Worm (Caenorhabditis elegans): Measurements from ENCODE around the gene F47B10.5.

The F47B10.5 gene

ce11 chrX:10900079-10900724 lies 9.8 kb upstream of the F47B10.5 start, which contains the start of gene suca-1 (continued):
- no peak for TF ChIP-seq F10B5.3 (tag; optimal IDR thresholded peaks at IDR 0.05)
- TF ChIP-seq mxl-3 (GFP tag; optimal IDR thresholded peaks at IDR 0.05) = peak; percentile 92

DNA sequence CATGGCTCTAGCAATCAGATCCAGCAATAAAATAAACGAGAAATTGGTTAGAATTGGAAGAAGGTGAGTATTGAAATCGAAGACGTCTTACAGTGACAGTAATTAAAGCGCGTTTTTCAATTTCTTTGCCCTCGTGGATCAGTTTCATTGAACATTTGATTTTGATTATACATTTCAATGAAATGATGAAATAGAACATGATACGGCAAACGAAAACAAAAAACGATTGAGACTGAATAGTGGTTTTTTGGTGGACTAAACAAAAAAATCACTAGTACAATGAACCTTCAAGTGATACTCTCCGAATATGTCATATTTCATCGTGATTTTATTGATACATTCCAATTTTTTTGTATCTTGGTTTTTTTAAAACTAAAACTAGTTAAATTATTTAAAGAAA lies 6.1 kb upstream of the F47B10.5 start, which contains the start of gene haly-1:
Gene haly-1 (minus strand): TSS at position 101 of the 400 bp plus-strand sequence.
- TF ChIP-seq nhr-25 (tag; optimal IDR thresholded peaks at IDR 0.05; ENCODE audit: borderline replicate concordance, insufficient read depth) (no peak), F37D6.2 (tag; optimal IDR thresholded peaks at IDR 0.05) (no peak), lin-38 (GFP tag; IDR thresholded peaks at IDR 0.05) (no peak)

- TF ChIP-seq hlh-30 (tag; optimal IDR thresholded peaks at IDR 0.05; ENCODE audit: insufficient read depth) = no peak
- no peak for TF ChIP-seq mep-1 (tag; optimal IDR thresholded peaks at IDR 0.05)
- TF ChIP-seq cey-2 (tag; optimal IDR thresholded peaks at IDR 0.05; ENCODE audit: borderline replicate concordance, insufficient read depth) = no peak
- no peak for TF ChIP-seq unc-130 (GFP tag; optimal IDR thresholded peaks at IDR 0.05)
- no peak for TF ChIP-seq daf-16 (GFP tag; optimal IDR thresholded peaks at IDR 0.05)
- TF ChIP-seq daf-16 (tag; optimal IDR thresholded peaks at IDR 0.05) = no peak
- TF ChIP-seq hlh-11 (tag; optimal IDR thresholded peaks at IDR 0.05) = no peak
- no peak for TF ChIP-seq F37D6.2 (tag; optimal IDR thresholded peaks at IDR 0.05)
- TF ChIP-seq mdt-29 (GFP tag; IDR thresholded peaks at IDR 0.05) = no peak
- no peak for TF ChIP-seq madf-9 (GFP tag; conservative IDR thresholded peaks at IDR 0.05)
- no peak for TF ChIP-seq nhr-10 (tag; optimal IDR thresholded peaks at IDR 0.05)
Measured at ce11 chrX:10891890-10892289, 1.5 kb upstream of the F47B10.5 start, which contains the start of gene F47B10.3. Gene F47B10.3, plus strand, starts transcription at chrX:10892190.

DNA sequence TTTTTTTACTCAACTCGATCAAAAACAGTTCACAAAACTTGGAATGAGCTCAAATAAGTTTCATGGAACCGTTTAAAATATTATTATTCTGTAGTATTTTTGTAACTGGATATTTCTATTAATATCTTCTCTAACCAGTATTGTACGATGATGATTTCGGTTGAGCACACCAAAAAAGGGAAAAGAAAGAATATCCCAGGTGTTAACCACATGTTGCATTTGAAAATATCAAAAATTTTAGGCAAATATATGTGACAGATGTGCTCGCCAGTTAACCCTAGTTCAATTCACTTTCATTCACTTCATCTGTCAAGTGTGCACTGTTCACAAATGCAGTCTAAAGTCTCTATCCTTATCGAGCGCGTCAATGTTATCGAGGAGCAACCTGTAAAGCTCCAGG lies 609 bp upstream of the F47B10.5 start, which contains the start of gene F47B10.4:
Gene F47B10.4 (plus strand): TSS at position 301 of the 400 bp plus-strand sequence.
- TF ChIP-seq fkh-10 (GFP tag; optimal IDR thresholded peaks at IDR 0.05) (no peak), nhr-25 (tag; optimal IDR thresholded peaks at IDR 0.05; ENCODE audit: borderline replicate concordance, insufficient read depth) (no peak), nhr-102 (tag; optimal IDR thresholded peaks at IDR 0.05) (no peak), jun-1 (tag; optimal IDR thresholded peaks at IDR 0.05) (no peak), lin-1 (GFP tag; IDR thresholded peaks at IDR 0.05) (no peak), hmg-1.1 (GFP tag; IDR thresholded peaks at IDR 0.05) (no peak), ctbp-1 (GFP tag; IDR thresholded peaks at IDR 0.05) (no peak), unc-130 (GFP tag; optimal IDR thresholded peaks at IDR 0.05) (no peak), lin-29 (GFP tag; IDR thresholded peaks at IDR 0.05) (no peak), nhr-11 (tag; optimal IDR thresholded peaks at IDR 0.05) (no peak), ceh-62 (tag; optimal IDR thresholded peaks at IDR 0.05) (no peak), php-3 (GFP tag; IDR thresholded peaks at IDR 0.05) (no peak), ceh-28 (tag; optimal IDR thresholded peaks at IDR 0.05) (no peak), zfp-2 (tag; optimal IDR thresholded peaks at IDR 0.05) (no peak), lsy-2 (tag; optimal IDR thresholded peaks at IDR 0.05) (no peak), D1046.2 (GFP tag; IDR thresholded peaks at IDR 0.05) (no peak), aha-1 (tag) (no peak), ceh-20 (GFP tag; IDR thresholded peaks at IDR 0.05) (no peak)

DNA sequence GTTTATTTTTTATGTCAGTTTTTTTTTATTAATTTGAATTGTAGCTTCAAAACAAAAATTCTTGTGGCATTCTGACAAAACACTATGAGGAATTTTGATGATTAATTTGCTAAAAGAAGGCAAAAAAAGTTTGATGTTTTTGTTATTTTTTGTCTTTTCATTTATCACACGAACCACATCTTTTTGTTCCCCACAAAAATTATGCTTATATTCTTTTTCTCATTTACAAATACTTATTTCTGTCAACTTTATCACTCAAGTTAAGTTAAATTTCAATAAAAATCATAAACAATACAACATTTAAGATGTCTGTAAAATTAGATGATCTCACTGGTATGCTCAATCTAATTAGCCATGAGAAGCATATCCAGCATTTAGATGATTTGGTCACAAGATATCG lies 2.2 kb downstream of the F47B10.5 start, which contains the start of gene F47B10.6:
Gene F47B10.6 (plus strand): TSS at position 301 of the 400 bp plus-strand sequence.
- TF ChIP-seq mep-1 (tag; optimal IDR thresholded peaks at IDR 0.05) (no peak), mdt-29 (GFP tag; IDR thresholded peaks at IDR 0.05) (no peak), nhr-48 (tag; optimal IDR thresholded peaks at IDR 0.05) (no peak), zag-1 (tag; optimal IDR thresholded peaks at IDR 0.05) (no peak), rbr-2 (tag; optimal IDR thresholded peaks at IDR 0.05) (no peak), dmd-9 (GFP tag; IDR thresholded peaks at IDR 0.05) (no peak), skn-1 (tag; optimal IDR thresholded peaks at IDR 0.05) (no peak), ztf-7 (tag; optimal IDR thresholded peaks at IDR 0.05) (no peak), madf-9 (GFP tag; conservative IDR thresholded peaks at IDR 0.05) (no peak), zip-11 (GFP tag; IDR thresholded peaks at IDR 0.05) (no peak), dmd-8 (GFP tag; IDR thresholded peaks at IDR 0.05) (no peak), unc-62 (GFP tag; optimal IDR thresholded peaks at IDR 0.05 in 1 of 2) (no peak), unc-62 (tag; optimal IDR thresholded peaks at IDR 0.05) (no peak), ctbp-1 (GFP tag; IDR thresholded peaks at IDR 0.05) (no peak), daf-12 (tag; optimal IDR thresholded peaks at IDR 0.05) (no peak), snpc-1.2 (GFP tag; IDR thresholded peaks at IDR 0.05) (no peak), nhr-111 (GFP tag; optimal IDR thresholded peaks at IDR 0.05) (no peak), php-3 (GFP tag; IDR thresholded peaks at IDR 0.05) (no peak), nhr-42 (GFP tag; IDR thresholded peaks at IDR 0.05) (no peak)

All from whole organism, L4 larva.